Worm (Caenorhabditis elegans): ENCODE results near the gene srw-73.
A peak's percentile ranks its signal among the peaks of the same experiment; 100 is the strongest.

Gene srw-73

ce11 chrV:16604301-16604700 lies 16.0 kb upstream of the srw-73 start:
- TF ChIP-seq elt-2 (tag; optimal IDR thresholded peaks at IDR 0.05) (peak; percentile 42), pqm-1 (tag; optimal IDR thresholded peaks at IDR 0.05) (peak; percentile 56), nhr-11 (tag; optimal IDR thresholded peaks at IDR 0.05) (no peak), elt-3 (tag; optimal IDR thresholded peaks at IDR 0.05) (no peak)

- TF ChIP-seq R02D3.7 (tag; optimal IDR thresholded peaks at IDR 0.05) (no peak), aly-2 (tag; optimal IDR thresholded peaks at IDR 0.05) (no peak), ceh-28 (tag; optimal IDR thresholded peaks at IDR 0.05) (no peak), tbx-2 (tag; optimal IDR thresholded peaks at IDR 0.05) (no peak), ceh-16 (tag; optimal IDR thresholded peaks at IDR 0.05) (no peak), ceh-82 (tag; optimal IDR thresholded peaks at IDR 0.05) (no peak), nhr-76 (tag; optimal IDR thresholded peaks at IDR 0.05) (no peak), ceh-9 (tag; optimal IDR thresholded peaks at IDR 0.05) (no peak), eor-1 (tag; optimal IDR thresholded peaks at IDR 0.05) (no peak), ztf-4 (tag; optimal IDR thresholded peaks at IDR 0.05) (no peak), lin-39 (tag; optimal IDR thresholded peaks at IDR 0.05) (no peak), elt-2 (tag; optimal IDR thresholded peaks at IDR 0.05) (no peak), fkh-10 (GFP tag; optimal IDR thresholded peaks at IDR 0.05) (no peak), fkh-2 (tag; optimal IDR thresholded peaks at IDR 0.05) (no peak), daf-12 (tag; optimal IDR thresholded peaks at IDR 0.05) (no peak), nhr-23 (tag; optimal IDR thresholded peaks at IDR 0.05) (no peak), nhr-25 (tag; optimal IDR thresholded peaks at IDR 0.05) (no peak), hmg-11 (tag; optimal IDR thresholded peaks at IDR 0.05) (no peak), nhr-11 (tag; optimal IDR thresholded peaks at IDR 0.05) (no peak)
Measured at ce11 chrV:16603102-16603501, 14.8 kb upstream of the srw-73 start, which contains the start of gene T03E6.8. TSS of gene T03E6.8 (minus strand) at chrV:16603202.

ce11 chrV:16600623-16601022 lies 12.3 kb upstream of the srw-73 start, which contains the start of gene T03E6.9:
TSS of gene T03E6.9 (minus strand) at chrV:16600723.
- TF ChIP-seq sea-2 (GFP tag; optimal IDR thresholded peaks at IDR 0.05) (no peak), ceh-9 (tag; optimal IDR thresholded peaks at IDR 0.05) (no peak), ceh-28 (tag; optimal IDR thresholded peaks at IDR 0.05) (no peak), ceh-16 (tag; optimal IDR thresholded peaks at IDR 0.05) (no peak), pqm-1 (tag; optimal IDR thresholded peaks at IDR 0.05) (no peak), tbx-2 (tag; optimal IDR thresholded peaks at IDR 0.05) (no peak), nhr-25 (tag; optimal IDR thresholded peaks at IDR 0.05) (no peak), lin-15B (tag; optimal IDR thresholded peaks at IDR 0.05) (no peak), unc-39 (tag; optimal IDR thresholded peaks at IDR 0.05) (no peak), ceh-82 (tag; optimal IDR thresholded peaks at IDR 0.05) (no peak), unc-62 (GFP tag; optimal IDR thresholded peaks at IDR 0.05) (no peak), mdl-1 (tag; optimal IDR thresholded peaks at IDR 0.05) (no peak), nhr-77 (tag; optimal IDR thresholded peaks at IDR 0.05) (no peak)

ce11 chrV:16599835-16600234 lies 11.5 kb upstream of the srw-73 start:
- TF ChIP-seq elt-2 (tag; optimal IDR thresholded peaks at IDR 0.05) (no peak), zag-1 (tag; optimal IDR thresholded peaks at IDR 0.05) (no peak), nfya-1 (tag; optimal IDR thresholded peaks at IDR 0.05; ENCODE audit: insufficient read depth) (peak; percentile 62), nhr-23 (tag; optimal IDR thresholded peaks at IDR 0.05) (no peak), ztf-4 (tag; optimal IDR thresholded peaks at IDR 0.05) (no peak)

- no peak for TF ChIP-seq lin-15B (tag; optimal IDR thresholded peaks at IDR 0.05)
- TF ChIP-seq fos-1 (tag; optimal IDR thresholded peaks at IDR 0.05) = no peak
- no peak for TF ChIP-seq pqm-1 (tag; optimal IDR thresholded peaks at IDR 0.05)
- no peak for TF ChIP-seq sea-2 (GFP tag; optimal IDR thresholded peaks at IDR 0.05)
- no peak for TF ChIP-seq fkh-10 (GFP tag; optimal IDR thresholded peaks at IDR 0.05)
- TF ChIP-seq tbx-2 (tag; optimal IDR thresholded peaks at IDR 0.05) = no peak
Measured at ce11 chrV:16598437-16598836, 10.1 kb upstream of the srw-73 start.

- TF ChIP-seq jun-1 (tag; optimal IDR thresholded peaks at IDR 0.05) (no peak), nhr-77 (tag; optimal IDR thresholded peaks at IDR 0.05) (no peak), elt-3 (tag; optimal IDR thresholded peaks at IDR 0.05) (peak in 1 of 3 experiments; percentile 9), elt-2 (tag; optimal IDR thresholded peaks at IDR 0.05) (no peak), daf-12 (tag; optimal IDR thresholded peaks at IDR 0.05) (no peak), skn-1 (tag; optimal IDR thresholded peaks at IDR 0.05) (no peak)
Measured at ce11 chrV:16596102-16596501, 7.8 kb upstream of the srw-73 start.

Data from whole organism, L3 larva.